Fruit fly (Drosophila melanogaster) whole organism, embryonic: ENCODE measurements around the gene dind.

Source experiments
- B-H1 ChIP-seq: fragments of 200-800 bp; sonication (Bioruptor generic); IDR thresholded peaks from 3 replicates; pipeline ENCODE4 v1.3.6; 2022; ENCODE audit warnings: missing biosample characterization, missing genetic modification characterization
- B-H2 ChIP-seq: fragments of 200-800 bp; sonication (Bioruptor generic); optimal IDR thresholded peaks from 2 replicates; lab custom pipeline; 2018; ENCODE audit warnings: missing biosample characterization, mild to moderate bottlenecking, missing genetic modification characterization
- CG1024 ChIP-seq: fragments of 200-800 bp; sonication (Bioruptor generic); IDR thresholded peaks from 2 replicates; pipeline ENCODE4 v1.3.6; 2022; ENCODE audit warnings: missing biosample characterization, missing genetic modification characterization
- CG11695 ChIP-seq: fragments of 200-800 bp; sonication (Bioruptor generic); IDR thresholded peaks from 3 replicates; pipeline ENCODE4 v1.3.6; 2022; ENCODE audit warnings: missing biosample characterization, missing genetic modification characterization
- CG12659 ChIP-seq: fragments of 200-800 bp; sonication (Bioruptor generic); optimal IDR thresholded peaks from 3 replicates; lab custom pipeline; 2017; ENCODE audit warnings: mild to moderate bottlenecking, missing biosample characterization, missing genetic modification reagents, missing genetic modification characterization
- CG12942 ChIP-seq: fragments of 200-800 bp; sonication (Bioruptor generic); optimal IDR thresholded peaks from 3 replicates; lab custom pipeline; 2016; ENCODE audit warnings: missing biosample characterization, missing genetic modification characterization
- CG2712 ChIP-seq: fragments of 200-800 bp; optimal IDR thresholded peaks from 3 replicates; lab custom pipeline; 2019; ENCODE audit warnings: missing biosample characterization, mild to moderate bottlenecking, missing genetic modification characterization, moderate library complexity
- CG4854 ChIP-seq: fragments of 200-800 bp; sonication (Bioruptor generic); optimal IDR thresholded peaks from 2 replicates; lab custom pipeline; 2016; ENCODE audit warnings: missing biosample characterization, missing genetic modification characterization, inconsistent platforms
- CG6654 ChIP-seq: fragments of 200-800 bp; sonication (Bioruptor generic); optimal IDR thresholded peaks from 2 replicates; lab custom pipeline; 2017; ENCODE audit warnings: missing biosample characterization, mild to moderate bottlenecking, missing genetic modification characterization
- CG7786 ChIP-seq: fragments of 200-800 bp; sonication (Bioruptor generic); optimal IDR thresholded peaks from 2 replicates; lab custom pipeline; 2016; ENCODE audit warnings: missing biosample characterization, missing genetic modification characterization
- CG8281 ChIP-seq: fragments of 200-800 bp; sonication (Bioruptor generic); optimal IDR thresholded peaks from 2 replicates; lab custom pipeline; 2018; ENCODE audit warnings: missing biosample characterization, mild to moderate bottlenecking, missing genetic modification characterization, moderate library complexity
- CG8388 ChIP-seq: fragments of 200-800 bp; sonication (Bioruptor generic); optimal IDR thresholded peaks from 2 replicates; lab custom pipeline; 2019; ENCODE audit warnings: missing biosample characterization, mild to moderate bottlenecking, missing genetic modification characterization, moderate library complexity
- CG8765 ChIP-seq: fragments of 200-800 bp; sonication (Bioruptor generic); IDR thresholded peaks from 2 replicates; pipeline ENCODE4 v1.3.6; 2022; ENCODE audit warnings: missing biosample characterization, missing genetic modification characterization
- CG8924 ChIP-seq: fragments of 200-800 bp; optimal IDR thresholded peaks from 3 replicates; lab custom pipeline; 2019; ENCODE audit warnings: missing biosample characterization, mild to moderate bottlenecking, missing genetic modification characterization, moderate library complexity
- Chrac-16 ChIP-seq: fragments of 200-800 bp; sonication (Bioruptor generic); optimal IDR thresholded peaks from 3 replicates; lab custom pipeline; 2016; ENCODE audit warnings: missing biosample characterization, missing genetic modification characterization
- D ChIP-seq, 2 experiments: fragments of 200-800 bp in 1 of 2; fragments of >200 bp in 1 of 2; sonication (Bioruptor generic) in 1 of 2; optimal IDR thresholded peaks; 2 replicates in 1 of 2; 3 replicates in 1 of 2; lab custom pipeline; 2017; ENCODE audit warnings: mild to moderate bottlenecking in 1 of 2, missing biosample characterization in 1 of 2, missing genetic modification characterization in 1 of 2, missing genetic modification reagents in 1 of 2
- Dip2 ChIP-seq: fragments of 200-800 bp; sonication (Bioruptor generic); IDR thresholded peaks from 2 replicates; pipeline ENCODE4 v1.3.6; 2022; ENCODE audit warnings: missing biosample characterization, missing genetic modification characterization
- E2f1 ChIP-seq: fragments of 200-800 bp; sonication (Bioruptor generic); IDR thresholded peaks from 2 replicates; pipeline ENCODE4 v1.3.6; 2022; ENCODE audit warnings: missing biosample characterization, missing genetic modification characterization
- Hey ChIP-seq: fragments of 200-800 bp; sonication (Bioruptor generic); optimal IDR thresholded peaks from 3 replicates; lab custom pipeline; 2018; ENCODE audit warnings: missing biosample characterization, mild to moderate bottlenecking, missing genetic modification characterization
- HmgD ChIP-seq: fragments of 200-800 bp; sonication (Bioruptor generic); optimal IDR thresholded peaks from 3 replicates; lab custom pipeline; 2016; ENCODE audit warnings: missing biosample characterization, missing genetic modification characterization
- Med ChIP-seq: fragments of 200-800 bp; sonication (Bioruptor generic); peaks from one replicate; lab custom pipeline; 2016; ENCODE audit warnings: missing biosample characterization, missing genetic modification characterization, mild to moderate bottlenecking, inconsistent platforms, moderate library complexity
- Meics ChIP-seq: fragments of 200-800 bp; sonication (Bioruptor generic); optimal IDR thresholded peaks from 2 replicates; lab custom pipeline; 2017; ENCODE audit warnings: missing biosample characterization, mild to moderate bottlenecking, missing genetic modification characterization
- Optix ChIP-seq: fragments of 200-800 bp; sonication (Bioruptor generic); IDR thresholded peaks from 3 replicates; pipeline ENCODE4 v1.3.6; 2022; ENCODE audit warnings: missing biosample characterization, missing genetic modification characterization
- Poxn ChIP-seq: fragments of 200-800 bp; sonication (Bioruptor generic); IDR thresholded peaks from 2 replicates; pipeline ENCODE4 v1.3.6; 2022; ENCODE audit warnings: missing biosample characterization, missing genetic modification characterization
- Rx ChIP-seq: fragments of 200-800 bp; sonication (Bioruptor generic); IDR thresholded peaks from 2 replicates; pipeline ENCODE4 v1.3.6; 2022; ENCODE audit warnings: missing biosample characterization, missing genetic modification characterization
- Sox102F ChIP-seq: fragments of 200-800 bp; sonication (Bioruptor generic); optimal IDR thresholded peaks from 2 replicates; lab custom pipeline; 2018; ENCODE audit warnings: missing biosample characterization, mild to moderate bottlenecking, missing genetic modification characterization, moderate library complexity
- Trl ChIP-seq, 3 experiments: fragments of >200 bp in 2 of 3; fragments of 200-800 bp in 1 of 3; sonication (Bioruptor generic) in 1 of 3; optimal IDR thresholded peaks; 2 replicates in 1 of 3; 3 replicates in 2 of 3; lab custom pipeline; 2016 to 2017; ENCODE audit warnings: missing biosample characterization in 1 of 3, missing genetic modification characterization in 1 of 3
- abd-A ChIP-seq: fragments of 200-800 bp; sonication (Bioruptor generic); optimal IDR thresholded peaks from 3 replicates; lab custom pipeline; 2019; ENCODE audit warnings: missing biosample characterization, mild to moderate bottlenecking, missing genetic modification characterization, moderate library complexity
- ac ChIP-seq: fragments of 200-800 bp; sonication (Bioruptor generic); optimal IDR thresholded peaks from 3 replicates; lab custom pipeline; 2017; ENCODE audit warnings: missing biosample characterization, mild to moderate bottlenecking, missing genetic modification characterization
- bcd ChIP-seq: fragments of 200-800 bp; sonication (Bioruptor generic); optimal IDR thresholded peaks from 2 replicates; lab custom pipeline; 2017; ENCODE audit warnings: missing biosample characterization, mild to moderate bottlenecking, missing genetic modification characterization
- crol ChIP-seq: fragments of 200-800 bp; sonication (Bioruptor generic); IDR thresholded peaks from 2 replicates; pipeline ENCODE4 v1.3.6; 2022; ENCODE audit warnings: missing biosample characterization, missing genetic modification characterization
- danr ChIP-seq: fragments of 200-800 bp; sonication (Bioruptor generic); IDR thresholded peaks from 2 replicates; pipeline ENCODE4 v1.3.6; 2022; ENCODE audit warnings: missing biosample characterization, missing genetic modification characterization
- h ChIP-seq: fragments of >200 bp; optimal IDR thresholded peaks from 2 replicates; lab custom pipeline; 2017
- hbn ChIP-seq: fragments of 200-800 bp; sonication (Bioruptor generic); IDR thresholded peaks from 2 replicates; pipeline ENCODE4 v1.3.6; 2022; ENCODE audit warnings: missing biosample characterization, missing genetic modification characterization; ENCODE audit not compliant: partially characterized antibody
- hkb ChIP-seq, 2 experiments: fragments of 200-800 bp in 1 of 2; fragments of >200 bp in 1 of 2; sonication (Bioruptor generic) in 1 of 2; IDR thresholded peaks in 1 of 2; optimal IDR thresholded peaks in 1 of 2; 2 replicates each; pipeline versions ENCODE4 v1.3.6 to Lab custom; 2017 to 2022; ENCODE audit warnings: missing biosample characterization in 1 of 2, missing genetic modification characterization in 1 of 2
- ind ChIP-seq: fragments of 200-800 bp; sonication (Bioruptor generic); optimal IDR thresholded peaks from 3 replicates; lab custom pipeline; 2016; ENCODE audit warnings: missing biosample characterization, missing genetic modification characterization
- lov ChIP-seq, 2 experiments: fragments of 200-800 bp in 1 of 2; fragments of >200 bp in 1 of 2; sonication (Bioruptor generic) in 1 of 2; IDR thresholded peaks in 1 of 2; optimal IDR thresholded peaks in 1 of 2; 2 replicates in 1 of 2; 3 replicates in 1 of 2; pipeline versions ENCODE4 v1.3.6 to Lab custom; 2017 to 2022; ENCODE audit warnings: missing biosample characterization in 1 of 2, missing genetic modification characterization in 1 of 2
- nmo ChIP-seq: fragments of 200-800 bp; sonication (Bioruptor generic); optimal IDR thresholded peaks from 2 replicates; lab custom pipeline; 2018; ENCODE audit warnings: missing biosample characterization, mild to moderate bottlenecking, missing genetic modification characterization, moderate library complexity
- nom ChIP-seq: fragments of 200-800 bp; sonication (Bioruptor generic); optimal IDR thresholded peaks from 2 replicates; lab custom pipeline; 2017; ENCODE audit warnings: missing biosample characterization, missing genetic modification characterization, mild to moderate bottlenecking, moderate library complexity, missing genetic modification reagents
- pfk ChIP-seq: fragments of 200-800 bp; sonication (Bioruptor generic); optimal IDR thresholded peaks from 2 replicates; lab custom pipeline; 2018; ENCODE audit warnings: missing biosample characterization, mild to moderate bottlenecking, missing genetic modification characterization, moderate library complexity
- phol ChIP-seq: fragments of 200-800 bp; sonication (Bioruptor generic); optimal IDR thresholded peaks from 3 replicates; lab custom pipeline; 2018; ENCODE audit warnings: missing biosample characterization, mild to moderate bottlenecking, missing genetic modification characterization, moderate library complexity
- prd ChIP-seq, 3 experiments: fragments of >200 bp in 2 of 3; fragments of 200-800 bp in 1 of 3; sonication (Bioruptor generic) in 1 of 3; optimal IDR thresholded peaks in 2 of 3; IDR thresholded peaks in 1 of 3; 2 replicates in 2 of 3; 3 replicates in 1 of 3; pipeline versions ENCODE4 v1.3.6 to Lab custom; 2017 to 2022; ENCODE audit warnings: missing biosample characterization in 1 of 3, missing genetic modification characterization in 1 of 3
- pros ChIP-seq: fragments of 200-800 bp; sonication (Bioruptor generic); optimal IDR thresholded peaks from 3 replicates; lab custom pipeline; 2019; ENCODE audit warnings: missing biosample characterization, mild to moderate bottlenecking, missing genetic modification characterization, moderate library complexity
- sd ChIP-seq: fragments of 200-800 bp; sonication (Bioruptor generic); optimal IDR thresholded peaks from 3 replicates; lab custom pipeline; 2018; ENCODE audit warnings: missing biosample characterization, mild to moderate bottlenecking, missing genetic modification characterization, moderate library complexity
- sug ChIP-seq: fragments of 200-800 bp; optimal IDR thresholded peaks from 2 replicates; lab custom pipeline; 2019; ENCODE audit warnings: missing biosample characterization, mild to moderate bottlenecking, missing genetic modification characterization, moderate library complexity
- wdn ChIP-seq: fragments of 200-800 bp; sonication (Bioruptor generic); IDR thresholded peaks from 2 replicates; pipeline ENCODE4 v1.3.6; 2022; ENCODE audit warnings: missing biosample characterization, missing genetic modification characterization

The dind gene

dm6 chr3R:18721368-18721767, 44.0 kb upstream of the dind start:
- TF ChIP-seq B-H2 (GFP tag; lab: Kevin White, UChicago) = no peak
- no peak for TF ChIP-seq Dip2 (GFP tag; lab: Robert Waterston, UW)
- no peak for TF ChIP-seq D (optimal IDR thresholded peaks at IDR 0.05; lab: Kevin White, UChicago)
- TF ChIP-seq D (GFP tag; optimal IDR thresholded peaks at IDR 0.05; lab: Kevin White, UChicago) = peak; percentile 2
- TF ChIP-seq Hey (tag; lab: Kevin White, UChicago) = peak; percentile 96
- peak; percentile 5 for TF ChIP-seq Med (GFP tag; lab: Kevin White, UChicago)
- TF ChIP-seq CG8388 (GFP tag; lab: Kevin White, UChicago) = no peak
- TF ChIP-seq abd-A (tag; lab: Kevin White, UChicago) = peak; percentile 57

- TF ChIP-seq Meics (GFP tag; lab: Kevin White, UChicago) = peak; percentile 88
- TF ChIP-seq hbn (GFP tag; lab: Robert Waterston, UW) = no peak
- TF ChIP-seq ac (GFP tag; lab: Kevin White, UChicago) = no peak
- no peak for TF ChIP-seq Poxn
- TF ChIP-seq prd (optimal IDR thresholded peaks at IDR 0.05; lab: Kevin White, UChicago) = no peak
- TF ChIP-seq prd (GFP tag; IDR thresholded peaks at IDR 0.05; lab: Robert Waterston, UW) = peak; percentile 87
- peak; percentile 39 for TF ChIP-seq pros (GFP tag; lab: Kevin White, UChicago)
- peak; percentile 84 for TF ChIP-seq Sox102F
- TF ChIP-seq B-H1 (GFP tag; lab: Robert Waterston, UW) = peak; percentile 78
- TF ChIP-seq pfk (GFP tag; lab: Kevin White, UChicago) = no peak
- TF ChIP-seq bcd (GFP tag; lab: Kevin White, UChicago) = peak; percentile 85
- no peak for TF ChIP-seq crol
- TF ChIP-seq HmgD (GFP tag; lab: Kevin White, UChicago) = peak; percentile 22
- no peak for TF ChIP-seq sd (tag; lab: Kevin White, UChicago)
- TF ChIP-seq nmo = peak; percentile 86
- peak; percentile 81 for TF ChIP-seq CG11695 (GFP tag; lab: Robert Waterston, UW)
- TF ChIP-seq CG2712 (tag; lab: Kevin White, UChicago) = peak; percentile 93
- TF ChIP-seq CG1024 (GFP tag; lab: Robert Waterston, UW) = peak; percentile 73
- TF ChIP-seq wdn (GFP tag; lab: Robert Waterston, UW) = peak; percentile 76
- TF ChIP-seq CG8924 = peak; percentile 90
- peak; percentile 66; the same call in 1 of the 3 replicates for TF ChIP-seq Optix (GFP tag; lab: Robert Waterston, UW)
- TF ChIP-seq CG6654 (GFP tag; lab: Kevin White, UChicago) = peak; percentile 62
- no peak for TF ChIP-seq Trl (optimal IDR thresholded peaks at IDR 0.05; lab: Kevin White, UChicago)
- peak; percentile 71 for TF ChIP-seq Trl (GFP tag; optimal IDR thresholded peaks at IDR 0.05; lab: Kevin White, UChicago)
- TF ChIP-seq CG12659 (GFP tag; lab: Kevin White, UChicago) = peak; percentile 85
- TF ChIP-seq CG8281 (tag; lab: Kevin White, UChicago) = peak; percentile 59
- peak; percentile 81 for TF ChIP-seq phol (tag; lab: Kevin White, UChicago)
- TF ChIP-seq hkb (optimal IDR thresholded peaks at IDR 0.05; lab: Kevin White, UChicago) = no peak
- TF ChIP-seq hkb (GFP tag; IDR thresholded peaks at IDR 0.05; lab: Robert Waterston, UW) = peak; percentile 90
- no peak for TF ChIP-seq lov (optimal IDR thresholded peaks at IDR 0.05; lab: Kevin White, UChicago)
- 0 out of 3 replicates have a peak, but pooled peaks have one; percentile 12 for TF ChIP-seq lov (GFP tag; IDR thresholded peaks at IDR 0.05; lab: Robert Waterston, UW)
- no peak for TF ChIP-seq h
- peak; percentile 17 for TF ChIP-seq nom (GFP tag; lab: Kevin White, UChicago)
- peak; percentile 82 for TF ChIP-seq ind (GFP tag; lab: Kevin White, UChicago)
- TF ChIP-seq E2f1 (GFP tag; lab: Robert Waterston, UW) = peak; percentile 72
- peak; percentile 18; the same call in 1 of the 2 replicates for TF ChIP-seq CG8765 (GFP tag; lab: Robert Waterston, UW)
- TF ChIP-seq danr (GFP tag; lab: Robert Waterston, UW) = peak; percentile 61; the same call in 1 of the 2 replicates
- peak; percentile 60 for TF ChIP-seq CG12942
- peak; percentile 73 for TF ChIP-seq Chrac-16 (GFP tag; lab: Kevin White, UChicago)
- peak; percentile 72 for TF ChIP-seq Rx (GFP tag; lab: Robert Waterston, UW)
- peak; percentile 81 for TF ChIP-seq CG7786 (GFP tag; lab: Kevin White, UChicago)
- no peak for TF ChIP-seq CG4854 (GFP tag; lab: Kevin White, UChicago)
- TF ChIP-seq sug (tag; lab: Kevin White, UChicago) = peak; percentile 87
Observed at dm6 chr3R:18719767-18720341, 42.5 kb upstream of the dind start.
